Worm (Caenorhabditis elegans): ENCODE results near the gene frm-7.

The frm-7 gene

DNA sequence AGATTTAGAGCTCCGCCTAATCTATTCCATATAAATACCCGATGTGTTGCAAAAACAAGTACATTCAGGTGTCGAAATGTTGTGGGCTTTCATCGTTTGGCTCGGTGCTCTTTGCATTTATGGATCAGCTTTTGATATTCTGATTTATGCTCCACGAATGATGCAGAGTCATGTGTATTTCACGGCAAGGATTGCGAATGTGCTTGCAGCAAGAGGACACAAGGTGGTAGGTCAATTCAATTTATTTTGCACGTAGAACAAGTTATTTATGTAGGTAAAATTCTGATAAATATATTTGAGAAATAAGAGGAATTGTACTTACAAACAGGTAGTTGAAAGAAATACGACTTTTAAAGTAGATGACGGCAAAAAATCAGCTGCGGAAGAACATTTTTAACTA, 43.4 kb upstream of the frm-7 start, which contains the start of gene ugt-56:
Gene ugt-56, plus strand, starts transcription at position 61 of the 400 bp plus-strand sequence.
- no peak for TF ChIP-seq snpc-3.4 (tag; optimal IDR thresholded peaks at IDR 0.05)
- no peak for TF ChIP-seq unc-62 (GFP tag; optimal IDR thresholded peaks at IDR 0.05)
- TF ChIP-seq sptf-2 (GFP tag; optimal IDR thresholded peaks at IDR 0.05): no peak
- TF ChIP-seq F57C9.4 (tag; optimal IDR thresholded peaks at IDR 0.05): no peak
- no peak for TF ChIP-seq ccch-3 (GFP tag; optimal IDR thresholded peaks at IDR 0.05)
- TF ChIP-seq lin-26 (GFP tag; IDR thresholded peaks at IDR 0.05): no peak
- no peak for TF ChIP-seq cebp-2 (GFP tag; IDR thresholded peaks at IDR 0.05)
- no peak for TF ChIP-seq lir-1 (GFP tag; conservative IDR thresholded peaks at IDR 0.05)
- TF ChIP-seq lag-1 (GFP tag; IDR thresholded peaks at IDR 0.05): no peak
- TF ChIP-seq rpc-1 (optimal IDR thresholded peaks at IDR 0.05): no peak
- TF ChIP-seq rpc-1 (tag; optimal IDR thresholded peaks at IDR 0.05): no peak
- no peak for TF ChIP-seq F37B4.10 (GFP tag; IDR thresholded peaks at IDR 0.05)
- no peak for TF ChIP-seq K12H6.12 (tag; optimal IDR thresholded peaks at IDR 0.05)
- TF ChIP-seq hsf-1 (GFP tag; IDR thresholded peaks at IDR 0.05): no peak
- TF ChIP-seq hlh-26 (GFP tag; conservative IDR thresholded peaks at IDR 0.05): no peak
- no peak for TF ChIP-seq ztf-3 (GFP tag; optimal IDR thresholded peaks at IDR 0.05)
- TF ChIP-seq unc-130 (GFP tag; optimal IDR thresholded peaks at IDR 0.05): no peak
- no peak for TF ChIP-seq B0336.3 (GFP tag; IDR thresholded peaks at IDR 0.05)

DNA sequence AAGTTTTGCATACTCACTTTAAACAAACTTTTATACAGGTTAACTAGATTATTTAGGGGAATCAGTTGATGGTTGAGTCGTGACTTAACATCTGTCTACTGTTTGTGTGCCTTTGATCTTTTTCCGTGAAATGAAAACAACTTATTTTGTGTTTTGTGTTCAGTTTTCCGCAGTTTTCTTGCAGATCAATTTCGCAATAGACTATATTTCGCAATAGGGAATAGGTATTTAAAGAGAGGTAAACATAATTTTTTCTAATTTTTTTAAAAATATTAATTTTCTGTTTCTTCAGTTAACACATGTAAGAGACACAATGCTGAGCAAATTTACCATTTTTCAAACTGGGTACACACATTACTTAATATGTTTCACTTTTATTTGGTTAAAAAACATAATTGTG, 40.9 kb upstream of the frm-7 start, which contains the start of gene tbb-6:
Gene tbb-6, plus strand, starts transcription at position 155 of the 400 bp plus-strand sequence.
- TF ChIP-seq cebp-1 (GFP tag; IDR thresholded peaks at IDR 0.05) (peak; percentile 96), cebp-1 (tag; optimal IDR thresholded peaks at IDR 0.05) (peak; percentile 99), ceh-27 (GFP tag; optimal IDR thresholded peaks at IDR 0.05) (no peak)

ce11 chrV:12263723-12264122, 38.6 kb upstream of the frm-7 start, which contains the start of gene ssp-35:
ssp-35 (minus strand) TSS chrV:12263823.
- no peak for TF ChIP-seq ceh-58 (GFP tag; IDR thresholded peaks at IDR 0.05)
- no peak for TF ChIP-seq sdz-38 (tag; optimal IDR thresholded peaks at IDR 0.05)
- TF ChIP-seq let-526 (GFP tag; IDR thresholded peaks at IDR 0.05): no peak
- no peak for TF ChIP-seq hmg-20 (GFP tag; IDR thresholded peaks at IDR 0.05)
- TF ChIP-seq attf-5 (GFP tag; optimal IDR thresholded peaks at IDR 0.05): no peak
- no peak for TF ChIP-seq D2030.7 (GFP tag; IDR thresholded peaks at IDR 0.05)
- TF ChIP-seq tbp1 (GFP tag; optimal IDR thresholded peaks at IDR 0.05): no peak
- no peak for TF ChIP-seq C06A6.2 (GFP tag; conservative IDR thresholded peaks at IDR 0.05)
- TF ChIP-seq nhr-27 (tag; optimal IDR thresholded peaks at IDR 0.05): no peak
- TF ChIP-seq ets-4 (GFP tag; optimal IDR thresholded peaks at IDR 0.05): no peak
- no peak for TF ChIP-seq egl-18 (GFP tag; IDR thresholded peaks at IDR 0.05)
- TF ChIP-seq F57C9.4 (tag; optimal IDR thresholded peaks at IDR 0.05): no peak
- TF ChIP-seq chd-7 (tag; optimal IDR thresholded peaks at IDR 0.05): no peak
- no peak for TF ChIP-seq egl-44 (GFP tag; IDR thresholded peaks at IDR 0.05)

- no peak for TF ChIP-seq ccch-3 (GFP tag; optimal IDR thresholded peaks at IDR 0.05)
- no peak for TF ChIP-seq bed-2 (GFP tag; IDR thresholded peaks at IDR 0.05)
- TF ChIP-seq mes-4 (tag; optimal IDR thresholded peaks at IDR 0.05): no peak
- TF ChIP-seq ceh-91 (GFP tag; IDR thresholded peaks at IDR 0.05): no peak
- no peak for TF ChIP-seq nhr-179 (tag; optimal IDR thresholded peaks at IDR 0.05)
- TF ChIP-seq nhr-27 (tag; optimal IDR thresholded peaks at IDR 0.05): no peak
- no peak for TF ChIP-seq hmg-20 (GFP tag; IDR thresholded peaks at IDR 0.05)
- no peak for TF ChIP-seq sptf-2 (GFP tag; optimal IDR thresholded peaks at IDR 0.05)
- no peak for TF ChIP-seq hlh-26 (GFP tag; conservative IDR thresholded peaks at IDR 0.05)
- no peak for TF ChIP-seq bed-1 (GFP tag; IDR thresholded peaks at IDR 0.05)
- TF ChIP-seq attf-5 (GFP tag; optimal IDR thresholded peaks at IDR 0.05): no peak
These were observed 33.0 kb upstream of the frm-7 start, which contains the start of gene twk-24 for ce11 chrV:12269272-12269767. twk-24 (minus strand) TSS chrV:12269322.
